Fruit fly (Drosophila melanogaster) whole organism, wandering third instar larva: ENCODE measurements around the gene CG11693.

Experiments
- Dif ChIP-seq: fragments of 200-275, 200-300 bp; sonication (Bioruptor generic); optimal IDR thresholded peaks from 2 replicates; lab custom pipeline; 2018; ENCODE audit warnings: missing biosample characterization, missing genetic modification characterization; ENCODE audit not compliant: partially characterized antibody
- lola ChIP-seq: fragments of >200 bp; optimal IDR thresholded peaks from 2 replicates; lab custom pipeline; 2017; ENCODE audit warnings: missing biosample characterization, missing genetic modification characterization

DNA sequence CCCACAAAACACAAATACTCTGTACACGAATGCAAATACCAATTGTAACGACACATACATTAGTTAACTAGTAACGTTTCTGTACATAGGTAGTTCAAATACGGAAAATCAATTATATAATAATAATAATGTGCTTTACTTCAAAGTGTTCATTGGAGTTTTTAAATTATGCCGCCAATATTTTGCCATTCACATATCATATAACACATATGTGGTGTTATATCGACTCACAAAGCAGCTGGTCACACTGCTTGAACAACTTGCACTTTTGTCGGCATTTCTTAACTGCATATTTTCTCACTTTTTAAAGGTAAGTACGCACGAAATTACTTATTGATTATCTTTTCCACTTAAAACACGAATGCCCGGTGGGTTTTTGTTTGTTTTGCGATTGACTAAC, 33.6 kb upstream of the CG11693 start, which contains the start of gene DppIII:
- TF ChIP-seq Dif (GFP tag; lab: Kevin White, UChicago) (no peak), lola (no peak)
